Worm (Caenorhabditis elegans): Measurements from ENCODE around the gene moa-1.

The moa-1 gene

DNA sequence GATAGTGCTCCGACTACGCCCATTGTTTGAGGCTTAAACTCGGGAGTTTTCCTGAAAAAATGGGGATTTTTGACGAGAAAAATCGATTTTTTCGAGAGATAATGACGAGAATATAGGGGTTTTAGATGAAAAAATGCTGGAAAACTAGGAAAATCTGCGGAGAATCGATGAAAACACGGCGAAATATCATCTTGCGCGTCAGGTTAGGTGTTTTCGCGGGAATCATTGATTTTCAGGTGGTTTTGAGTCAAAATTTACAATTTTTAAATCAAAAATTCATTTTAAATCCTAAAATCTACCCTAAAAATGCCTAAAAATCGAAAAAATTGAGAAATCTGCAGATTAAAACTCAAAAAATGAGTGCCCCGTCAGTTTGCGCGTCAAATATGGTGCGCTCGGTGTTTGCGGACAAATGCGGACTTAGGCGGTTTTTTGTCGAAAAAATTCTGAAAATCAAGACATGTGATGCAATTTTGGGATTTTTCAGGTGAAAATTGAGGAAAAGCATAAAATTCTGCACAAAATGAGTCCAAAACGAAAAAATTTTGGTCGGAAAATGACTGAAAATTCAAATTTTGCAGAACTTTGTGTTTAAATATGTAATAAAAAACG is 7.7 kb downstream of the moa-1 start, which contains the start of gene mboa-6:
Gene mboa-6, minus strand, starts transcription at position 51 of the 612 bp plus-strand sequence.
- TF ChIP-seq efl-1 (optimal IDR thresholded peaks at IDR 0.05) (peak; percentile 3 to 48), efl-1 (GFP tag; optimal IDR thresholded peaks at IDR 0.05 in 1 of 2) (peak; percentile 34 to 84), C04F5.9 (tag; optimal IDR thresholded peaks at IDR 0.05) (no peak), dpl-1 (GFP tag; optimal IDR thresholded peaks at IDR 0.05) (peak in 2 of 3 experiments; percentile 34 to 53), fkh-10 (GFP tag; optimal IDR thresholded peaks at IDR 0.05) (no peak), F16B12.6 (tag; optimal IDR thresholded peaks at IDR 0.05) (peak; percentile 78), lin-35 (GFP tag; optimal IDR thresholded peaks at IDR 0.05) (peak in 1 of 2 experiments; percentile 31), efl-3 (GFP tag; optimal IDR thresholded peaks at IDR 0.05) (no peak), C16A3.4 (tag; optimal IDR thresholded peaks at IDR 0.05) (no peak), isw-1 (GFP tag; IDR thresholded peaks at IDR 0.05) (peak; percentile 33; the same call in 1 of the 2 replicates), xbp-1 (tag; optimal IDR thresholded peaks at IDR 0.05) (peak; percentile 1)

DNA sequence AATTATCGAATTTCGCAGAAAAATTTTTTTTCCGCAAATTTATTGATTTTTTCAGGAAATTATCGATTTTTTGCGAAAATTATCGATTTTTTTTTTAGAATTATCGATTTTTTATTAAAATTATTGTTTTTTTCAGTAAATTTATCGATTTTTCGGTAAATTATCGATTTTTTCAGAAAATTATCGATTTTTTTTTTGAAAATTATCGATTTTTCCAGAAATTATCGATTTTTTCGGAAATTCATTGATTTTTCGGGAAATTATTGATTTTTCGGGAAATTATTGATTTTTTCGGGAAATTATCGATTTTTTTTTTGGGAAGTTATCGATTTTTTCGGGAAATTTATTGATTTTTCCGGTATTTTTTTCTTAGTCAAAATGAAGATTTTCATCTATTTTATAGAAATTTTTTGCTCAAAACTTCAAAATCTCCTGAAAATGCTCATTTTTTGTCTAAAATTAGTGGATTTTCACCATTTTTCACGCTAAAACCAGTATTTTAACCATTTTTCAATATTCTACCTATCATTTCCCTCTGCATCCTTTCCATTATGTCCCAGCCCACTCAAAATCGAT is 14.1 kb downstream of the moa-1 start:
- no peak for TF ChIP-seq Y116A8C.19 (tag; optimal IDR thresholded peaks at IDR 0.05; ENCODE audit: borderline replicate concordance)
- TF ChIP-seq snu-23 (GFP tag; optimal IDR thresholded peaks at IDR 0.05) = no peak
- TF ChIP-seq rnt-1 (tag; optimal IDR thresholded peaks at IDR 0.05) = no peak
- no peak for TF ChIP-seq C16A3.4 (tag; optimal IDR thresholded peaks at IDR 0.05)
- TF ChIP-seq lin-35 (GFP tag; optimal IDR thresholded peaks at IDR 0.05) = no peak
- no peak for TF ChIP-seq efl-1 (optimal IDR thresholded peaks at IDR 0.05)
- no peak for TF ChIP-seq efl-1 (GFP tag; optimal IDR thresholded peaks at IDR 0.05 in 1 of 2)
- TF ChIP-seq nhr-28 (tag; optimal IDR thresholded peaks at IDR 0.05) = no peak
- TF ChIP-seq C34B4.2 (tag; optimal IDR thresholded peaks at IDR 0.05) = no peak
- no peak for TF ChIP-seq tlp-1 (tag; optimal IDR thresholded peaks at IDR 0.05)
- TF ChIP-seq ces-1 (GFP tag; optimal IDR thresholded peaks at IDR 0.05) = no peak
- no peak for TF ChIP-seq ama-1 (optimal IDR thresholded peaks at IDR 0.05)
- TF ChIP-seq elt-2 (tag; optimal IDR thresholded peaks at IDR 0.05) = no peak
- TF ChIP-seq egl-13 (tag; optimal IDR thresholded peaks at IDR 0.05) = no peak
- TF ChIP-seq egl-27 (tag; optimal IDR thresholded peaks at IDR 0.05) = no peak
- TF ChIP-seq nhr-90 (tag; optimal IDR thresholded peaks at IDR 0.05; ENCODE audit: poor library complexity) = no peak
- TF ChIP-seq zip-4 (GFP tag; optimal IDR thresholded peaks at IDR 0.05) = no peak
- TF ChIP-seq unc-86 (tag; optimal IDR thresholded peaks at IDR 0.05) = no peak
- TF ChIP-seq lin-39 (tag; optimal IDR thresholded peaks at IDR 0.05) = no peak
- TF ChIP-seq zag-1 (tag; optimal IDR thresholded peaks at IDR 0.05) = no peak

DNA sequence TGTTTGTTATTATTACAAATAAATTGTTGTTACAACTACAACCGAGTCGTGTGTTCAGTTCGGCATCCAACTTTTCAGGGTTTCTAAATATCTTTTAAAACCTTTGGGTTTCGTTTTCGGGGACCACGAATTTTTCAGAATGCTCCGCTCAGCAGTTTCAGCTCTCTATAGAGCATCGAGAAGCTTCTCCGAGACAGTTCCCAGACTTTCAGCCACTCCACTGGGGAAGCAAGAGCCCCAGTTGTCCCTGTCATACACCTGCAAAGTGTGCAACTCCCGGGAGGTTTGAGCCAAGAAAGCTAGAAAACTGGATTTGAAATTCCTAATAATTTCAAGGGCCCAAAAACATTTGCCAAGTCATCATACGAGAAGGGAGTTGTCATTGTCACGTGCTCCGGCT is 18.3 kb downstream of the moa-1 start, which contains the start of gene F53A3.7:
Gene F53A3.7, plus strand, starts transcription at position 139 of the 400 bp plus-strand sequence.
- TF ChIP-seq efl-3 (GFP tag; optimal IDR thresholded peaks at IDR 0.05) = peak; percentile 1
- TF ChIP-seq fos-1 (tag; optimal IDR thresholded peaks at IDR 0.05) = no peak
- no peak for TF ChIP-seq zag-1 (tag; optimal IDR thresholded peaks at IDR 0.05)
- no peak for TF ChIP-seq dsc-1 (tag; optimal IDR thresholded peaks at IDR 0.05)
- TF ChIP-seq ceh-82 (tag; optimal IDR thresholded peaks at IDR 0.05) = no peak
- TF ChIP-seq unc-130 (tag; optimal IDR thresholded peaks at IDR 0.05) = no peak
- no peak for TF ChIP-seq nhr-20 (tag; optimal IDR thresholded peaks at IDR 0.05)
- TF ChIP-seq efl-1 (optimal IDR thresholded peaks at IDR 0.05) = peak; percentile 8 to 22
- TF ChIP-seq efl-1 (GFP tag; optimal IDR thresholded peaks at IDR 0.05 in 1 of 2) = peak in 1 of 2 experiments; percentile 86
- peak; percentile 63 for TF ChIP-seq nhr-85 (tag)
- no peak for TF ChIP-seq nhr-11 (tag; optimal IDR thresholded peaks at IDR 0.05)
- no peak for TF ChIP-seq nhr-84 (tag; optimal IDR thresholded peaks at IDR 0.05)
- TF ChIP-seq swsn-7 (tag; optimal IDR thresholded peaks at IDR 0.05) = peak; percentile 4
- TF ChIP-seq C34B4.2 (tag; optimal IDR thresholded peaks at IDR 0.05) = no peak
- TF ChIP-seq pqm-1 (tag; optimal IDR thresholded peaks at IDR 0.05) = no peak
- no peak for TF ChIP-seq zip-4 (GFP tag; optimal IDR thresholded peaks at IDR 0.05)
- no peak for TF ChIP-seq nhr-76 (tag; optimal IDR thresholded peaks at IDR 0.05)
- TF ChIP-seq nhr-12 (tag; optimal IDR thresholded peaks at IDR 0.05) = no peak
- TF ChIP-seq nhr-90 (tag; optimal IDR thresholded peaks at IDR 0.05; ENCODE audit: poor library complexity) = peak; percentile 18
- TF ChIP-seq tlp-1 (tag; optimal IDR thresholded peaks at IDR 0.05) = no peak
- no peak for TF ChIP-seq isw-1 (GFP tag; IDR thresholded peaks at IDR 0.05)
- TF ChIP-seq ama-1 (optimal IDR thresholded peaks at IDR 0.05) = peak; percentile 76
- TF ChIP-seq lsy-2 (tag; optimal IDR thresholded peaks at IDR 0.05) = peak in 1 of 2 experiments; percentile 42
- TF ChIP-seq elt-2 (tag; optimal IDR thresholded peaks at IDR 0.05) = peak; percentile 3
- no peak for TF ChIP-seq lir-3 (tag; optimal IDR thresholded peaks at IDR 0.05; ENCODE audit: poor library complexity)
- TF ChIP-seq irx-1 (tag; optimal IDR thresholded peaks at IDR 0.05) = no peak
- no peak for TF ChIP-seq C16A3.4 (tag; optimal IDR thresholded peaks at IDR 0.05)
- TF ChIP-seq lin-35 (GFP tag; optimal IDR thresholded peaks at IDR 0.05) = no peak
- TF ChIP-seq dpl-1 (GFP tag; optimal IDR thresholded peaks at IDR 0.05) = no peak
- peak in 1 of 2 experiments; percentile 14 for TF ChIP-seq egl-27 (tag; optimal IDR thresholded peaks at IDR 0.05)
- TF ChIP-seq ets-5 (GFP tag; IDR thresholded peaks at IDR 0.05) = no peak
